Fruit fly (Drosophila melanogaster): ENCODE data around the gene NP15.6.

NP15.6 gene

dm6 chr3R:19073002-19073401 is 45.8 kb downstream of the NP15.6 start (continued):
- peak; percentile 22 for TF ChIP-seq twi (tag; optimal IDR thresholded peaks at IDR 0.05)
- no peak for TF ChIP-seq wek (GFP tag; optimal IDR thresholded peaks at IDR 0.05)
- TF ChIP-seq CG32532 (GFP tag; IDR thresholded peaks at IDR 0.05): no peak
- TF ChIP-seq pb (GFP tag; optimal IDR thresholded peaks at IDR 0.05): no peak
- TF ChIP-seq CG16813 (GFP tag; IDR thresholded peaks at IDR 0.05; ENCODE audit: partially characterized antibody): no peak
- TF ChIP-seq gcm2 (GFP tag; optimal IDR thresholded peaks at IDR 0.05): no peak
- TF ChIP-seq CG30403 (GFP tag; optimal IDR thresholded peaks at IDR 0.05): peak; percentile 51
- TF ChIP-seq ATbp (GFP tag; optimal IDR thresholded peaks at IDR 0.05): peak; percentile 67
- no peak for TF ChIP-seq Hmx (GFP tag; optimal IDR thresholded peaks at IDR 0.05)
- TF ChIP-seq CG12391 (tag; optimal IDR thresholded peaks at IDR 0.05): peak; percentile 56
- peak; percentile 66 for TF ChIP-seq CG1529 (GFP tag; optimal IDR thresholded peaks at IDR 0.05)
- TF ChIP-seq CG4707 (GFP tag; optimal IDR thresholded peaks at IDR 0.05): peak; percentile 74
- no peak for TF ChIP-seq CG12659 (GFP tag; optimal IDR thresholded peaks at IDR 0.05)
- TF ChIP-seq CG8089 (GFP tag; optimal IDR thresholded peaks at IDR 0.05): no peak
- TF ChIP-seq Neu2 (GFP tag; optimal IDR thresholded peaks at IDR 0.05; ENCODE audit: borderline replicate concordance): no peak
- TF ChIP-seq BtbVII (GFP tag; optimal IDR thresholded peaks at IDR 0.05): no peak
- TF ChIP-seq CG14710 (tag; optimal IDR thresholded peaks at IDR 0.05): peak; percentile 62
- TF ChIP-seq CG17568 (GFP tag; optimal IDR thresholded peaks at IDR 0.05): no peak
- peak; percentile 77 for TF ChIP-seq Med (GFP tag)
- TF ChIP-seq CG6813 (GFP tag; optimal IDR thresholded peaks at IDR 0.05): peak; percentile 2
- TF ChIP-seq CG11247 (GFP tag; IDR thresholded peaks at IDR 0.05): no peak
- TF ChIP-seq CG32772 (GFP tag; IDR thresholded peaks at IDR 0.05): peak; percentile 51; the same call in 1 of the 2 replicates
- TF ChIP-seq CG13287 (GFP tag; IDR thresholded peaks at IDR 0.05; ENCODE audit: partially characterized antibody): no peak
- no peak for TF ChIP-seq slou (GFP tag; optimal IDR thresholded peaks at IDR 0.05)
- TF ChIP-seq chn (GFP tag; optimal IDR thresholded peaks at IDR 0.05): no peak
- no peak for TF ChIP-seq sd (tag; optimal IDR thresholded peaks at IDR 0.05)
- TF ChIP-seq knrl (GFP tag; IDR thresholded peaks at IDR 0.05; ENCODE audit: partially characterized antibody): no peak
- TF ChIP-seq CG6765 (GFP tag; optimal IDR thresholded peaks at IDR 0.05): no peak
- TF ChIP-seq CG32767 (GFP tag; IDR thresholded peaks at IDR 0.05): peak; percentile 36; the same call in 1 of the 2 replicates
- TF ChIP-seq Atf3 (GFP tag; optimal IDR thresholded peaks at IDR 0.05): no peak
- TF ChIP-seq cwo (GFP tag; optimal IDR thresholded peaks at IDR 0.05): no peak
- 0 out of 2 replicates have a peak, but pooled peaks have one; percentile 52 for TF ChIP-seq Awh (GFP tag; IDR thresholded peaks at IDR 0.05)
- no peak for TF ChIP-seq CG13894 (tag; optimal IDR thresholded peaks at IDR 0.05)
- TF ChIP-seq grau (tag; optimal IDR thresholded peaks at IDR 0.05): peak; percentile 56
- no peak for TF ChIP-seq hb (GFP tag; IDR thresholded peaks at IDR 0.05; ENCODE audit: partially characterized antibody)
- TF ChIP-seq CG11085 (GFP tag; IDR thresholded peaks at IDR 0.05): no peak
- no peak for TF ChIP-seq CG12104 (GFP tag; optimal IDR thresholded peaks at IDR 0.05)
- peak in 1 of 2 experiments; percentile 28 for TF ChIP-seq dpn (GFP tag; optimal IDR thresholded peaks at IDR 0.05)
- no peak for TF ChIP-seq CG13624 (GFP tag; optimal IDR thresholded peaks at IDR 0.05)
- TF ChIP-seq CG1792 (GFP tag; optimal IDR thresholded peaks at IDR 0.05): no peak
- no peak for TF ChIP-seq jumu (GFP tag; optimal IDR thresholded peaks at IDR 0.05)
- TF ChIP-seq CG34376 (GFP tag; optimal IDR thresholded peaks at IDR 0.05): no peak
- no peak for TF ChIP-seq pan (optimal IDR thresholded peaks at IDR 0.05)
- TF ChIP-seq pan (GFP tag; optimal IDR thresholded peaks at IDR 0.05 in 1 of 2, IDR thresholded peaks at IDR 0.05 in 1 of 2): peak in 1 of 2 experiments; percentile 72
- TF ChIP-seq vnd (GFP tag; IDR thresholded peaks at IDR 0.05; ENCODE audit: partially characterized antibody): no peak
- TF ChIP-seq hbn (GFP tag; IDR thresholded peaks at IDR 0.05; ENCODE audit: partially characterized antibody): no peak
- TF ChIP-seq CG9609 (GFP tag; optimal IDR thresholded peaks at IDR 0.05): no peak
- TF ChIP-seq CG6689 (GFP tag; IDR thresholded peaks at IDR 0.05): peak; percentile 71
- no peak for TF ChIP-seq gce (GFP tag; IDR thresholded peaks at IDR 0.05)
- no peak for TF ChIP-seq Ada2b (GFP tag; IDR thresholded peaks at IDR 0.05)
- TF ChIP-seq Hsf (GFP tag; optimal IDR thresholded peaks at IDR 0.05): peak; percentile 36

All from whole organism, embryonic.